Worm (Caenorhabditis elegans) whole organism, young adult: ENCODE results near the gene R07E5.11.

Experiments used
- ZK185.1 ChIP-seq: sonication (generic microtip); optimal IDR thresholded peaks from 2 replicates; lab custom pipeline; 2016; ENCODE audit warnings: mild to moderate bottlenecking, missing genetic modification characterization, missing compliant biosample characterization; ENCODE audit not compliant: poor library complexity, severe bottlenecking
- ceh-58 ChIP-seq: fragments of 200-800 bp; sonication (Bioruptor generic); IDR thresholded peaks from 2 replicates; pipeline ENCODE4 v1.3.6; 2022; ENCODE audit warnings: missing genetic modification characterization, missing compliant biosample characterization
- ceh-79 ChIP-seq: sonication (generic microtip); optimal IDR thresholded peaks from 2 replicates; lab custom pipeline; 2017; ENCODE audit warnings: mild to moderate bottlenecking, missing genetic modification characterization, missing compliant biosample characterization
- dpl-1 ChIP-seq: fragments of 150-350 bp; optimal IDR thresholded peaks from 2 replicates; lab custom pipeline; 2014; ENCODE audit warnings: missing biosample characterization, missing genetic modification reagents, missing genetic modification characterization
- efl-1 ChIP-seq: fragments of 150-350 bp; optimal IDR thresholded peaks from 2 replicates; lab custom pipeline; 2014; ENCODE audit warnings: missing biosample characterization, missing genetic modification reagents, missing genetic modification characterization
- lin-35 ChIP-seq, 3 experiments: fragments of 150-350 bp in 2 of 3; sonication (generic microtip) in 1 of 3; optimal IDR thresholded peaks; 2 replicates each; lab custom pipeline; 2014 to 2018; ENCODE audit warnings: missing biosample characterization in 3 of 3, missing genetic modification characterization in 3 of 3, missing genetic modification reagents in 3 of 3

DNA sequence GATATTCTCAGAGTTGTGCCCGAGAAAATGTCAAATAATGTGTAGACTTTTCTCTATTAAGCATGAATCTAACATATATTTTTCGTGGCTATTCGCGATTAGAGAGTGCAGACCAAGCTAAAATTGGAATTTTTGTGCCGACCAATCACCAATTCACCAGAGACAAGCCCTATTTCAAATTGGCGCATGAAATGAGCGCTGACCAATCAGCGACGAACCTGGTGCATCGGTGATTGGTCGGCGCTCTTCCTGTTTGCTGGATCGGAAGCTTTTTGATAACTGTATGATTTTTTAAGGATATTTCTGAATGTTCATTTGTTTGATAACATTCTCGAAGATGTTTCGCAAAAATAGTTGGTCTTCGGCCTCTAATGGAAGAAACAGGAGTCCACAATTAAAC is 38.3 kb upstream of the R07E5.11 start:
- TF ChIP-seq lin-35 (GFP tag; optimal IDR thresholded peaks at IDR 0.05; lab: Kevin White, UChicago) = no peak
- TF ChIP-seq efl-1 (GFP tag; lab: Kevin White, UChicago) = no peak
- TF ChIP-seq ZK185.1 (tag; lab: Kevin White, UChicago) = no peak
- no peak for TF ChIP-seq dpl-1 (GFP tag; lab: Kevin White, UChicago)
- no peak for TF ChIP-seq ceh-58 (GFP tag; lab: Robert Waterston, UW)
- TF ChIP-seq ceh-79 = no peak
